Worm (Caenorhabditis elegans) whole organism, L4/young adult: Measurements from ENCODE around the gene spat-1.

ENCODE experiments used
- W03F9.2 ChIP-seq: fragments of 150-350 bp; optimal IDR thresholded peaks from 2 replicates; lab custom pipeline; 2014; ENCODE audit warnings: missing biosample characterization, missing genetic modification characterization
- him-1 ChIP-seq: sonication (generic microtip); optimal IDR thresholded peaks from 2 replicates; lab custom pipeline; 2016; ENCODE audit warnings: missing genotype, missing genetic modification reagents, missing genetic modification characterization, missing compliant biosample characterization

DNA sequence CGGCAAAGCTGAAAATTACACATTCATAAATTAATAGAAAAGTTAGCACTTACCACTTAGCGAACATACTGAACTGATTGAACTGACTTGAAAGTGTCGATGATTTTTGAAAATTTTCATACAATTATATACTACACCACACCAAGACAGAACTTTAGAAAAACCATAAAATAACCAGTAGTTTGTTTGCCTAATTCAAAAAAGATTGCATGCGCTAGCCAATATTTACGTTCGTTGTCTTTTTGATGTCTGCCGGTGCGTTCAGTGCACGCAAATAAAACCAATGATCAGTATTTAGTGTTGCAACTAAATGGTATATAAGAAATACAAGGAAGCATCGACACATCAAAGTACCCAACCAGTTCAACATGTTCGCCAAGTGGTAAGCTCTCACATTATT, 52.0 kb downstream of the spat-1 start, which contains the start of the genes nspb-8 and nspb-9:
- TF ChIP-seq W03F9.2 (no peak), him-1 (tag; lab: Kevin White, UChicago) (no peak)
